Worm (Caenorhabditis elegans): ENCODE measurements around the gene srx-66.

- TF ChIP-seq hlh-12 (tag; optimal IDR thresholded peaks at IDR 0.05) = no peak
- no peak for TF ChIP-seq pha-4 (tag; optimal IDR thresholded peaks at IDR 0.05)
- TF ChIP-seq egrh-3 (GFP tag; IDR thresholded peaks at IDR 0.05) = no peak
- TF ChIP-seq F55B11.4 (tag; optimal IDR thresholded peaks at IDR 0.05; ENCODE audit: borderline replicate concordance, insufficient read depth) = no peak
- TF ChIP-seq lin-26 (GFP tag; IDR thresholded peaks at IDR 0.05) = no peak
- no peak for TF ChIP-seq ccch-3 (GFP tag; optimal IDR thresholded peaks at IDR 0.05)
- no peak for TF ChIP-seq mxl-1 (tag; optimal IDR thresholded peaks at IDR 0.05)
- no peak for TF ChIP-seq dpl-1 (GFP tag; optimal IDR thresholded peaks at IDR 0.05)
- TF ChIP-seq T07F8.4 (tag; optimal IDR thresholded peaks at IDR 0.05) = no peak
- TF ChIP-seq ceh-100 (GFP tag; IDR thresholded peaks at IDR 0.05) = no peak
- no peak for TF ChIP-seq F49E8.2 (tag; optimal IDR thresholded peaks at IDR 0.05; ENCODE audit: insufficient read depth)
- no peak for TF ChIP-seq mel-28 (tag; optimal IDR thresholded peaks at IDR 0.05; ENCODE audit: borderline replicate concordance)
Measured at ce11 chrV:3912472-3912871, 6.9 kb upstream of the srx-66 start, which contains the start of gene srx-68.

All from whole organism, young adult.